Fruit fly (Drosophila melanogaster) whole organism, embryonic: ENCODE data around the gene CG13024.
A peak's percentile ranks its signal among the peaks of the same experiment; 100 is the strongest.

Experiments
- Atf3 ChIP-seq: fragments of 200-800 bp; sonication (Bioruptor generic); optimal IDR thresholded peaks from 3 replicates; lab custom pipeline; 2016; ENCODE audit warnings: missing biosample characterization, missing genetic modification characterization
- CG10979 ChIP-seq: fragments of 200-800 bp; sonication (Bioruptor generic); optimal IDR thresholded peaks from 2 replicates; lab custom pipeline; 2018; ENCODE audit warnings: missing biosample characterization, mild to moderate bottlenecking, missing genetic modification characterization, moderate library complexity
- CG11398 ChIP-seq: fragments of 200-800 bp; sonication (Bioruptor generic); optimal IDR thresholded peaks from 2 replicates; lab custom pipeline; 2016; ENCODE audit warnings: missing biosample characterization, missing genetic modification characterization
- CG12236 ChIP-seq: fragments of 200-800 bp; sonication (Bioruptor generic); optimal IDR thresholded peaks from 2 replicates; lab custom pipeline; 2016; ENCODE audit warnings: missing biosample characterization, missing genetic modification characterization
- CG12299 ChIP-seq: fragments of 200-800 bp; sonication (Bioruptor generic); optimal IDR thresholded peaks from 2 replicates; lab custom pipeline; 2018; ENCODE audit warnings: missing biosample characterization, mild to moderate bottlenecking, missing genetic modification characterization
- CG1233 ChIP-seq: fragments of 200-800 bp; sonication (Bioruptor generic); optimal IDR thresholded peaks from 4 replicates; lab custom pipeline; 2018; ENCODE audit warnings: missing biosample characterization, mild to moderate bottlenecking, missing genetic modification characterization
- CG12942 ChIP-seq: fragments of 200-800 bp; sonication (Bioruptor generic); optimal IDR thresholded peaks from 3 replicates; lab custom pipeline; 2016; ENCODE audit warnings: missing biosample characterization, missing genetic modification characterization
- CG13296 ChIP-seq: fragments of 200-800 bp; sonication (Bioruptor generic); optimal IDR thresholded peaks from 3 replicates; lab custom pipeline; 2018; ENCODE audit warnings: missing biosample characterization, mild to moderate bottlenecking, missing genetic modification characterization
- CG14710 ChIP-seq: fragments of 200-800 bp; sonication (Bioruptor generic); optimal IDR thresholded peaks from 3 replicates; lab custom pipeline; 2019; ENCODE audit warnings: missing biosample characterization, mild to moderate bottlenecking, missing genetic modification characterization, moderate library complexity
- CG14860 ChIP-seq: fragments of 200-800 bp; sonication (Bioruptor generic); IDR thresholded peaks from 3 replicates; pipeline ENCODE4 v1.3.6; 2022; ENCODE audit warnings: missing biosample characterization, missing genetic modification characterization; ENCODE audit not compliant: partially characterized antibody
- CG17328 ChIP-seq: fragments of 200-800 bp; sonication (Bioruptor generic); IDR thresholded peaks from 2 replicates; pipeline ENCODE4 v1.3.6; 2022; ENCODE audit warnings: missing biosample characterization, missing genetic modification characterization
- CG33557 ChIP-seq: fragments of 200-800 bp; sonication (Bioruptor generic); optimal IDR thresholded peaks from 2 replicates; lab custom pipeline; 2019; ENCODE audit warnings: missing biosample characterization, mild to moderate bottlenecking, missing genetic modification characterization, moderate library complexity
- CG34422 ChIP-seq: fragments of 200-800 bp; sonication (Bioruptor generic); IDR thresholded peaks from 3 replicates; pipeline ENCODE4 v1.3.6; 2022; ENCODE audit warnings: missing biosample characterization, missing genetic modification characterization
- CG4328 ChIP-seq: fragments of 200-800 bp; sonication (Bioruptor generic); optimal IDR thresholded peaks from 3 replicates; lab custom pipeline; 2017; ENCODE audit warnings: missing biosample characterization, missing genetic modification reagents, missing genetic modification characterization
- CG4360 ChIP-seq: fragments of 200-800 bp; sonication (Bioruptor generic); IDR thresholded peaks from 2 replicates; pipeline ENCODE4 v1.3.6; 2022; ENCODE audit warnings: missing biosample characterization, missing genetic modification characterization
- CG4617 ChIP-seq: fragments of 200-800 bp; sonication (Bioruptor generic); optimal IDR thresholded peaks from 3 replicates; lab custom pipeline; 2016; ENCODE audit warnings: missing biosample characterization, missing genetic modification characterization, borderline replicate concordance
- CG4730 ChIP-seq: fragments of 200-800 bp; sonication (Bioruptor generic); IDR thresholded peaks from 2 replicates; pipeline ENCODE4 v1.3.6; 2022; ENCODE audit warnings: missing biosample characterization, missing genetic modification characterization
- CG7928 ChIP-seq: fragments of 200-800 bp; sonication (Bioruptor generic); optimal IDR thresholded peaks from 2 replicates; lab custom pipeline; 2017; ENCODE audit warnings: missing biosample characterization, mild to moderate bottlenecking, missing genetic modification characterization
- CG9797 ChIP-seq: fragments of 200-800 bp; sonication (Bioruptor generic); optimal IDR thresholded peaks from 3 replicates; lab custom pipeline; 2018; ENCODE audit warnings: missing biosample characterization, mild to moderate bottlenecking, missing genetic modification characterization
- CG9932 ChIP-seq: fragments of 200-800 bp; sonication (Bioruptor generic); IDR thresholded peaks from 2 replicates; pipeline ENCODE4 v1.3.6; 2022; ENCODE audit warnings: missing biosample characterization, missing genetic modification characterization
- Chrac-16 ChIP-seq: fragments of 200-800 bp; sonication (Bioruptor generic); optimal IDR thresholded peaks from 3 replicates; lab custom pipeline; 2016; ENCODE audit warnings: missing biosample characterization, missing genetic modification characterization
- D ChIP-seq, 2 experiments: fragments of 200-800 bp in 1 of 2; fragments of >200 bp in 1 of 2; sonication (Bioruptor generic) in 1 of 2; optimal IDR thresholded peaks; 2 replicates in 1 of 2; 3 replicates in 1 of 2; lab custom pipeline; 2017; ENCODE audit warnings: mild to moderate bottlenecking in 1 of 2, missing biosample characterization in 1 of 2, missing genetic modification characterization in 1 of 2, missing genetic modification reagents in 1 of 2
- Dbx ChIP-seq: fragments of 200-800 bp; sonication (Bioruptor generic); IDR thresholded peaks from 3 replicates; pipeline ENCODE4 v1.3.6; 2022; ENCODE audit warnings: missing biosample characterization, missing genetic modification characterization
- Dll ChIP-seq: fragments of 200-800 bp; sonication (Bioruptor generic); IDR thresholded peaks from 4 replicates; pipeline ENCODE4 v1.3.6; 2022; ENCODE audit warnings: missing biosample characterization, missing genetic modification characterization; ENCODE audit not compliant: partially characterized antibody
- ERR ChIP-seq: fragments of 200-800 bp; sonication (Bioruptor generic); optimal IDR thresholded peaks from 2 replicates; lab custom pipeline; 2016; ENCODE audit warnings: missing biosample characterization, missing genetic modification characterization
- Fer3 ChIP-seq: fragments of 200-800 bp; sonication (Bioruptor generic); optimal IDR thresholded peaks from 2 replicates; lab custom pipeline; 2018; ENCODE audit warnings: missing biosample characterization, mild to moderate bottlenecking, missing genetic modification characterization, moderate library complexity
- Hr3 ChIP-seq: fragments of 200-800 bp; sonication (Bioruptor generic); optimal IDR thresholded peaks from 3 replicates; lab custom pipeline; 2016; ENCODE audit warnings: missing biosample characterization, missing genetic modification characterization
- MESR4 ChIP-seq: fragments of 200-800 bp; sonication (Bioruptor generic); optimal IDR thresholded peaks from 2 replicates; lab custom pipeline; 2018; ENCODE audit warnings: missing biosample characterization, mild to moderate bottlenecking, missing genetic modification characterization, moderate library complexity
- Max ChIP-seq: fragments of 200-800 bp; sonication (Bioruptor generic); optimal IDR thresholded peaks from 2 replicates; lab custom pipeline; 2016; ENCODE audit warnings: missing biosample characterization, mild to moderate bottlenecking, missing genetic modification characterization
- Myb ChIP-seq: fragments of 200-800 bp; sonication (Bioruptor generic); optimal IDR thresholded peaks from 2 replicates; lab custom pipeline; 2016; ENCODE audit warnings: missing biosample characterization, missing genetic modification characterization
- NC2β ChIP-seq: fragments of 200-800 bp; sonication (Bioruptor generic); optimal IDR thresholded peaks from 2 replicates; lab custom pipeline; 2016; ENCODE audit warnings: missing biosample characterization, missing genetic modification characterization
- NfI ChIP-seq: fragments of 200-800 bp; sonication (Bioruptor generic); optimal IDR thresholded peaks from 3 replicates; lab custom pipeline; 2018; ENCODE audit warnings: missing biosample characterization, mild to moderate bottlenecking, missing genetic modification characterization, moderate library complexity
- Usf ChIP-seq: fragments of 200-800 bp; sonication (Bioruptor generic); optimal IDR thresholded peaks from 2 replicates; lab custom pipeline; 2017; ENCODE audit warnings: missing genotype, missing biosample characterization, missing genetic modification characterization
- Xrp1 ChIP-seq: fragments of 200-800 bp; sonication (Bioruptor generic); IDR thresholded peaks from 2 replicates; pipeline ENCODE4 v1.3.6; 2022; ENCODE audit warnings: missing biosample characterization, missing genetic modification characterization
- chn ChIP-seq: fragments of 200-800 bp; sonication (Bioruptor generic); optimal IDR thresholded peaks from 2 replicates; lab custom pipeline; 2016; ENCODE audit warnings: missing biosample characterization, missing genetic modification characterization
- crol ChIP-seq: fragments of 200-800 bp; sonication (Bioruptor generic); IDR thresholded peaks from 2 replicates; pipeline ENCODE4 v1.3.6; 2022; ENCODE audit warnings: missing biosample characterization, missing genetic modification characterization
- fru ChIP-seq: fragments of >200 bp; optimal IDR thresholded peaks from 2 replicates; lab custom pipeline; 2017
- insv ChIP-seq, 2 experiments: fragments of 200-800 bp; sonication (Bioruptor generic); optimal IDR thresholded peaks; 3 replicates each; lab custom pipeline; 2016 to 2018; ENCODE audit warnings: missing biosample characterization in 2 of 2, missing genetic modification characterization in 2 of 2
- lola ChIP-seq, 3 experiments: fragments of >200 bp in 2 of 3; fragments of 200-800 bp in 1 of 3; sonication (Bioruptor generic) in 1 of 3; optimal IDR thresholded peaks; 2 replicates each; lab custom pipeline; 2017 to 2019; ENCODE audit warnings: missing biosample characterization in 3 of 3, missing genetic modification characterization in 3 of 3, mild to moderate bottlenecking in 1 of 3, moderate library complexity in 1 of 3
- nmo ChIP-seq: fragments of 200-800 bp; sonication (Bioruptor generic); optimal IDR thresholded peaks from 2 replicates; lab custom pipeline; 2018; ENCODE audit warnings: missing biosample characterization, mild to moderate bottlenecking, missing genetic modification characterization, moderate library complexity
- onecut ChIP-seq: fragments of 200-800 bp; sonication (Bioruptor generic); IDR thresholded peaks from 2 replicates; pipeline ENCODE4 v1.3.6; 2022; ENCODE audit warnings: missing biosample characterization, missing genetic modification characterization
- pnt ChIP-seq: fragments of 200-800 bp; sonication (Bioruptor generic); optimal IDR thresholded peaks from 3 replicates; lab custom pipeline; 2016; ENCODE audit warnings: missing biosample characterization, missing genetic modification characterization
- pum ChIP-seq: fragments of 200-800 bp; sonication (Bioruptor generic); optimal IDR thresholded peaks from 2 replicates; lab custom pipeline; 2016; ENCODE audit warnings: missing biosample characterization, missing genetic modification characterization
- sisA ChIP-seq: fragments of 200-800 bp; sonication (Bioruptor generic); IDR thresholded peaks from 2 replicates; pipeline ENCODE4 v1.3.6; 2022; ENCODE audit warnings: missing biosample characterization, missing genetic modification characterization
- tna ChIP-seq: fragments of 200-800 bp; sonication (Bioruptor generic); IDR thresholded peaks from 2 replicates; pipeline ENCODE4 v1.3.6; 2022; ENCODE audit warnings: missing biosample characterization, missing genetic modification characterization; ENCODE audit not compliant: partially characterized antibody
- vnd ChIP-seq: fragments of 200-800 bp; sonication (Bioruptor generic); IDR thresholded peaks from 3 replicates; pipeline ENCODE4 v1.3.6; 2022; ENCODE audit warnings: missing biosample characterization, missing genetic modification characterization; ENCODE audit not compliant: partially characterized antibody

The CG13024 gene

DNA sequence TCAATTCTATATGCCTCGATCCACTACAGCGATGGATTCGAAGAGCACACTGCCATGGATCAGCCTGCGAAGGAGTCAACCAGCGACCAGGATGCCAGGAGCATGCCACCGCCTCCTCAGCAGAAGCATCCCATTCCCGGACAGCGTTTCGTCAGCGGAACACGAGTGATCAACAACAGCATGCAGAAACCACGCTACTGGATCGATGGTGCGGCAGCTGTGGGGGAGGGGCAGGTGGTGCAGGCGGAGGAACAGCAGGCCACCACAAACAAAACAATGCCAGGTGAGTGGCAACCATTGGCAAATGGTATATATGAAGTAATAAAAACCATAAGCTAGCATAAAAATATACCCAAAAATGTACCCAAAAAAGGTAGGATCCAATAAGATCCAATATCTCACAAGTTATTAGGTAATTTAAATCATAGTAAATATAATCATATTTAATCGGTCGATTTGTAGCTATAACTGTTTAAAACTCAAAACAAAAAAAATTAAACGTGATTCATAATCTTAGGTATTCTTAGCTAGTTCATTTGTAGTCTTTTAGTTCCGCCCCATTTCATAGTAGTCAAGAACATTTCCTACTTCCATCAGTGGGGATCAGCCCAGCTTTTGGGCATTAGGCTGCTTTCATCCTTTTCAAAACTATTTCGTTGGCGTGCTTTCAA is 16.9 kb upstream of the CG13024 start, which contains the start of gene CG32161:
TSS of gene CG32161 (plus strand) at position 621 of the 671 bp plus-strand sequence.
- TF ChIP-seq onecut (peak; percentile 9; the same call in 1 of the 2 replicates), ERR (GFP tag; lab: Kevin White, UChicago) (no peak), tna (GFP tag; lab: Robert Waterston, UW) (no peak), CG1233 (GFP tag; lab: Kevin White, UChicago) (no peak), D (optimal IDR thresholded peaks at IDR 0.05; lab: Kevin White, UChicago) (peak; percentile 61), D (GFP tag; optimal IDR thresholded peaks at IDR 0.05; lab: Kevin White, UChicago) (no peak), crol (GFP tag; lab: Robert Waterston, UW) (peak; percentile 91), MESR4 (GFP tag; lab: Kevin White, UChicago) (peak; percentile 37), vnd (GFP tag; lab: Robert Waterston, UW) (no peak), CG4360 (0 out of 2 replicates have a peak, but pooled peaks have one; percentile 24), sisA (GFP tag; lab: Robert Waterston, UW) (no peak)

DNA sequence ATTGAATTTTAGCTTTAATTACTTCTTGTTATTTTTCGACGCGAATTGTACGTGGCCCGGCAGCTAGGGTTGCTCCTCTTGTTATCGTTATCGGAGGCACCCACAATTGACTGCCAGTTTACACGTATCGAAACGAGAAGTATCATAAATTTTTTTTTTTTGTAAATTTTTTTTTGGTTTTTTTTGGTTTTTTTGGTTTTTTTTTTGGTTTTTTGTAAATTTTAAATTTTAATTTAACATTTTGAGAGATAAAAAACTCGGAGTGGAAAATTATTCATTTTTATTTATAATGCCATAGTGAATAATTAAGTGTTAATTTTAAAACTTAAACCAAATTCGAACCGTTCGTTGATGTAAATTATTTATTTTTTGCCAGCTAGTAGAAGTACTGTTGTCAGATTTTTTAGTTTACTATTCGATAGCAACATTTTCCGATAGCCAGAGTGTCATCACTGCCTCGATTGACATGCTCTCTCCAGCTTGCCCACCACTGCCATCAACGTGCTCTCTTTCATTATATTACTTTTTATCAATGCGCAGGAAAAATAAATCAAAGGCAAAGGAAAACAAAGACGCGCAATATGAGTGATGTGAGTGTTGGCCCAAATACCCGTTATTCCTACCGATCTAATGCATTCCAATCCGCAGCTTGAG is 16.2 kb upstream of the CG13024 start, which contains the start of the genes kud and Zcchc7:
TSS of gene kud (minus strand) at position 72 of the 654 bp plus-strand sequence.
TSS of gene Zcchc7 (plus strand) at position 467 of the 654 bp plus-strand sequence.
- TF ChIP-seq Dll (GFP tag; lab: Robert Waterston, UW) (peak; percentile 58; the same call in 1 of the 4 replicates), Dbx (GFP tag; lab: Robert Waterston, UW) (peak; percentile 28; the same call in 1 of the 3 replicates), Fer3 (tag; lab: Kevin White, UChicago) (peak; percentile 62), CG14860 (peak; percentile 45; the same call in 1 of the 3 replicates), Usf (peak; percentile 26), CG10979 (tag; lab: Kevin White, UChicago) (peak; percentile 20), CG9932 (GFP tag; lab: Robert Waterston, UW) (peak; percentile 72), pnt (GFP tag; lab: Kevin White, UChicago) (peak; percentile 15), CG12299 (tag; lab: Kevin White, UChicago) (peak; percentile 21), fru (lab: Kevin White, UChicago) (no peak), CG14710 (peak; percentile 78), CG4328 (GFP tag; lab: Kevin White, UChicago) (peak; percentile 73), chn (GFP tag; lab: Kevin White, UChicago) (peak; percentile 52), Xrp1 (GFP tag; lab: Robert Waterston, UW) (no peak), nmo (GFP tag; lab: Kevin White, UChicago) (peak; percentile 79), Hr3 (GFP tag; lab: Kevin White, UChicago) (peak; percentile 54), NfI (GFP tag; lab: Kevin White, UChicago) (peak; percentile 65), CG34422 (no peak), NC2β (GFP tag; lab: Kevin White, UChicago) (peak; percentile 12), CG33557 (GFP tag; lab: Kevin White, UChicago) (peak; percentile 74), CG11398 (GFP tag; lab: Kevin White, UChicago) (no peak), Max (peak; percentile 57), CG7928 (peak; percentile 22), CG4617 (GFP tag; lab: Kevin White, UChicago) (peak; percentile 37), Atf3 (GFP tag; lab: Kevin White, UChicago) (no peak), CG9797 (GFP tag; lab: Kevin White, UChicago) (peak; percentile 24), pum (GFP tag; lab: Kevin White, UChicago) (peak; percentile 31), CG13296 (GFP tag; lab: Kevin White, UChicago) (no peak), Chrac-16 (GFP tag; lab: Kevin White, UChicago) (peak; percentile 60), Myb (GFP tag; lab: Kevin White, UChicago) (peak; percentile 21), CG12942 (GFP tag; lab: Kevin White, UChicago) (peak; percentile 17), CG4730 (GFP tag; lab: Robert Waterston, UW) (no peak), insv (GFP tag; optimal IDR thresholded peaks at IDR 0.05; lab: Kevin White, UChicago) (peak in 1 of 2 experiments; percentile 50), CG17328 (GFP tag; lab: Robert Waterston, UW) (0 out of 2 replicates have a peak, but pooled peaks have one; percentile 10), lola (GFP tag; optimal IDR thresholded peaks at IDR 0.05; lab: Kevin White, UChicago) (peak in 1 of 3 experiments; percentile 65), CG12236 (peak; percentile 21)
